Fruit fly (Drosophila melanogaster) whole organism, prepupa: ENCODE results near the gene CG10866.
A peak's percentile ranks its signal among the peaks of the same experiment; 100 is the strongest.

Source experiments
- Blimp-1 ChIP-seq: fragments of 200-800 bp; sonication (Bioruptor generic); optimal IDR thresholded peaks from 3 replicates; lab custom pipeline; 2017; ENCODE audit warnings: missing biosample characterization, missing genetic modification characterization, mild to moderate bottlenecking, moderate library complexity, missing genetic modification reagents
- CG10631 ChIP-seq: fragments of 200-800 bp; sonication (Bioruptor generic); optimal IDR thresholded peaks from 2 replicates; lab custom pipeline; 2016; ENCODE audit warnings: missing biosample characterization, missing genetic modification characterization
- CG10669 ChIP-seq: fragments of 200-800 bp; sonication (Bioruptor generic); optimal IDR thresholded peaks from 3 replicates; lab custom pipeline; 2018; ENCODE audit warnings: missing biosample characterization, mild to moderate bottlenecking, missing genetic modification characterization, moderate library complexity
- CG11294 ChIP-seq: fragments of 200-800 bp; sonication (Bioruptor generic); IDR thresholded peaks from 2 replicates; pipeline ENCODE4 v1.3.6; 2022; ENCODE audit warnings: missing biosample characterization, missing genetic modification characterization
- CG11902 ChIP-seq: fragments of 200-800 bp; sonication (Bioruptor generic); optimal IDR thresholded peaks from 3 replicates; lab custom pipeline; 2016; ENCODE audit warnings: missing biosample characterization, missing genetic modification characterization
- CG16779 ChIP-seq: fragments of 200-800 bp; sonication (Bioruptor generic); optimal IDR thresholded peaks from 3 replicates; lab custom pipeline; 2017; ENCODE audit warnings: missing biosample characterization, mild to moderate bottlenecking, missing genetic modification characterization
- CG3032 ChIP-seq: fragments of 200-800 bp; optimal IDR thresholded peaks from 2 replicates; lab custom pipeline; 2019; ENCODE audit warnings: missing biosample characterization, mild to moderate bottlenecking, missing genetic modification characterization, moderate library complexity
- CG31627 ChIP-seq: fragments of 200-800 bp; sonication (Bioruptor generic); optimal IDR thresholded peaks from 3 replicates; lab custom pipeline; 2016; ENCODE audit warnings: missing biosample characterization, missing genetic modification characterization
- CG32006 ChIP-seq: fragments of 200-800 bp; sonication (Bioruptor generic); optimal IDR thresholded peaks from 3 replicates; lab custom pipeline; 2017; ENCODE audit warnings: missing biosample characterization, mild to moderate bottlenecking, missing genetic modification characterization
- CG3919 ChIP-seq: fragments of 200-800 bp; sonication (Bioruptor generic); optimal IDR thresholded peaks from 3 replicates; lab custom pipeline; 2016; ENCODE audit warnings: missing biosample characterization, missing genetic modification characterization
- CG4318 ChIP-seq: fragments of 200-800 bp; sonication (Bioruptor generic); optimal IDR thresholded peaks from 3 replicates; lab custom pipeline; 2017; ENCODE audit warnings: missing biosample characterization, mild to moderate bottlenecking, missing genetic modification characterization
- CG6163 ChIP-seq: fragments of 200-800 bp; sonication (Bioruptor generic); IDR thresholded peaks from 3 replicates; pipeline ENCODE4 v1.3.6; 2022; ENCODE audit warnings: missing biosample characterization, missing genetic modification characterization
- CG6792 ChIP-seq: fragments of 200-800 bp; sonication (Bioruptor generic); optimal IDR thresholded peaks from 3 replicates; lab custom pipeline; 2016; ENCODE audit warnings: missing biosample characterization, missing genetic modification characterization
- CG6808 ChIP-seq: fragments of 200-800 bp; sonication (Bioruptor generic); optimal IDR thresholded peaks from 3 replicates; lab custom pipeline; 2017; ENCODE audit warnings: missing biosample characterization, missing genetic modification characterization, mild to moderate bottlenecking, moderate library complexity, missing genetic modification reagents
- CG6854 ChIP-seq: fragments of 200-800 bp; sonication (Bioruptor generic); optimal IDR thresholded peaks from 2 replicates; lab custom pipeline; 2017; ENCODE audit warnings: missing biosample characterization, mild to moderate bottlenecking, missing genetic modification characterization
- CG7368 ChIP-seq: fragments of 200-800 bp; sonication (Bioruptor generic); optimal IDR thresholded peaks from 3 replicates; lab custom pipeline; 2016; ENCODE audit warnings: missing biosample characterization, missing genetic modification characterization
- CG8119 ChIP-seq: fragments of 200-800 bp; sonication (Bioruptor generic); IDR thresholded peaks from 3 replicates; pipeline ENCODE4 v1.3.6; 2022; ENCODE audit warnings: missing biosample characterization, missing genetic modification characterization
- CG8319 ChIP-seq: fragments of 200-800 bp; sonication (Bioruptor generic); optimal IDR thresholded peaks from 3 replicates; lab custom pipeline; 2016; ENCODE audit warnings: missing biosample characterization, missing genetic modification characterization
- Eip75B ChIP-seq: fragments of 200-800 bp; sonication (Bioruptor generic); optimal IDR thresholded peaks from 3 replicates; lab custom pipeline; 2016; ENCODE audit warnings: missing biosample characterization, missing genetic modification characterization
- Eip78C ChIP-seq: fragments of 200-800 bp; sonication (Bioruptor generic); peaks from one replicate; lab custom pipeline; 2016; ENCODE audit warnings: missing biosample characterization, missing genetic modification characterization
- Eip93F ChIP-seq: fragments of 200-800 bp; sonication (Bioruptor generic); optimal IDR thresholded peaks from 2 replicates; lab custom pipeline; 2016; ENCODE audit warnings: missing biosample characterization, mild to moderate bottlenecking, missing genetic modification characterization
- Ets96B ChIP-seq: fragments of 200-800 bp; optimal IDR thresholded peaks from 2 replicates; lab custom pipeline; 2019; ENCODE audit warnings: missing biosample characterization, mild to moderate bottlenecking, missing genetic modification characterization, moderate library complexity
- Gug ChIP-seq: fragments of 200-800 bp; sonication (Bioruptor generic); IDR thresholded peaks from 2 replicates; pipeline ENCODE4 v1.3.6; 2022; ENCODE audit warnings: missing biosample characterization, missing genetic modification characterization
- Hr38 ChIP-seq: sonication (Bioruptor generic); optimal IDR thresholded peaks from 2 replicates; lab custom pipeline; 2016; ENCODE audit warnings: missing biosample characterization, missing genetic modification characterization
- Lpt ChIP-seq: fragments of 200-800 bp; sonication (Bioruptor generic); optimal IDR thresholded peaks from 3 replicates; lab custom pipeline; 2016; ENCODE audit warnings: missing biosample characterization, missing genetic modification characterization
- Met ChIP-seq: fragments of 200-800 bp; sonication (Bioruptor generic); optimal IDR thresholded peaks from 3 replicates; lab custom pipeline; 2016; ENCODE audit warnings: missing biosample characterization, missing genetic modification characterization
- OdsH ChIP-seq: fragments of 200-800 bp; sonication (Bioruptor generic); optimal IDR thresholded peaks from 3 replicates; lab custom pipeline; 2016; ENCODE audit warnings: missing biosample characterization, missing genetic modification characterization
- Smox ChIP-seq: fragments of 200-800 bp; sonication (Bioruptor generic); optimal IDR thresholded peaks from 3 replicates; lab custom pipeline; 2016; ENCODE audit warnings: missing biosample characterization, missing genetic modification characterization
- Sox102F ChIP-seq: fragments of 200-800 bp; sonication (Bioruptor generic); optimal IDR thresholded peaks from 2 replicates; lab custom pipeline; 2016; ENCODE audit warnings: missing biosample characterization, mild to moderate bottlenecking, missing genetic modification characterization
- Sox14 ChIP-seq: fragments of 200-800 bp; sonication (Bioruptor generic); optimal IDR thresholded peaks from 3 replicates; lab custom pipeline; 2016; ENCODE audit warnings: missing biosample characterization, missing genetic modification characterization
- achi ChIP-seq: fragments of 200-800 bp; sonication (Bioruptor generic); optimal IDR thresholded peaks from 3 replicates; lab custom pipeline; 2016; ENCODE audit warnings: missing biosample characterization, missing genetic modification characterization
- cyc ChIP-seq: fragments of 200-800 bp; sonication (Bioruptor generic); optimal IDR thresholded peaks from 3 replicates; lab custom pipeline; 2016; ENCODE audit warnings: missing biosample characterization, missing genetic modification characterization
- dac ChIP-seq: fragments of 200-800 bp; sonication (Bioruptor generic); optimal IDR thresholded peaks from 2 replicates; lab custom pipeline; 2017; ENCODE audit warnings: missing biosample characterization, mild to moderate bottlenecking, missing genetic modification characterization
- dsx ChIP-seq: fragments of 200-800 bp; optimal IDR thresholded peaks from 3 replicates; lab custom pipeline; 2019; ENCODE audit warnings: missing biosample characterization, mild to moderate bottlenecking, missing genetic modification characterization, moderate library complexity; ENCODE audit not compliant: poor library complexity, severe bottlenecking
- eg ChIP-seq: fragments of 200-800 bp; sonication (Bioruptor generic); IDR thresholded peaks from 3 replicates; pipeline ENCODE4 v1.3.6; 2022; ENCODE audit warnings: missing biosample characterization, missing genetic modification characterization
- esn ChIP-seq: fragments of 200-800 bp; sonication (Bioruptor generic); optimal IDR thresholded peaks from 2 replicates; lab custom pipeline; 2016; ENCODE audit warnings: missing biosample characterization, mild to moderate bottlenecking, missing genetic modification characterization, moderate library complexity
- fkh ChIP-seq: fragments of 200-800 bp; sonication (Bioruptor generic); optimal IDR thresholded peaks from 3 replicates; lab custom pipeline; 2017; ENCODE audit warnings: missing biosample characterization, mild to moderate bottlenecking, missing genetic modification characterization, moderate library complexity
- lz ChIP-seq: fragments of 200-800 bp; sonication (Bioruptor generic); optimal IDR thresholded peaks from 3 replicates; lab custom pipeline; 2016; ENCODE audit warnings: missing biosample characterization, missing genetic modification characterization
- net ChIP-seq: fragments of 200-800 bp; sonication (Bioruptor generic); optimal IDR thresholded peaks from 3 replicates; lab custom pipeline; 2016; ENCODE audit warnings: missing biosample characterization, missing genetic modification characterization
- salr ChIP-seq, 2 experiments: fragments of 200-800 bp; sonication (Bioruptor generic); optimal IDR thresholded peaks; 3 replicates each; lab custom pipeline; 2016 to 2018; ENCODE audit warnings: missing biosample characterization in 2 of 2, missing genetic modification characterization in 2 of 2, mild to moderate bottlenecking in 1 of 2
- spab ChIP-seq: fragments of 200-800 bp; sonication (Bioruptor generic); optimal IDR thresholded peaks from 2 replicates; lab custom pipeline; 2017; ENCODE audit warnings: missing biosample characterization, mild to moderate bottlenecking, missing genetic modification characterization, missing genetic modification reagents
- ss ChIP-seq, 2 experiments: fragments of 200-800 bp; sonication (Bioruptor generic); optimal IDR thresholded peaks; 2 replicates in 1 of 2; 3 replicates in 1 of 2; lab custom pipeline; 2017 to 2018; ENCODE audit warnings: mild to moderate bottlenecking in 2 of 2, missing biosample characterization in 2 of 2, missing genetic modification characterization in 2 of 2, moderate library complexity in 1 of 2
- svp ChIP-seq: fragments of 200-800 bp; sonication (Bioruptor generic); peaks from one replicate; lab custom pipeline; 2016; ENCODE audit warnings: missing biosample characterization, missing genetic modification characterization
- topi ChIP-seq: fragments of 200-800 bp; sonication (Bioruptor generic); optimal IDR thresholded peaks from 3 replicates; lab custom pipeline; 2016; ENCODE audit warnings: missing biosample characterization, missing genetic modification characterization
- vri ChIP-seq: fragments of 200-800 bp; sonication (Bioruptor generic); optimal IDR thresholded peaks from 3 replicates; lab custom pipeline; 2016; ENCODE audit warnings: missing biosample characterization, mild to moderate bottlenecking, missing genetic modification characterization

Gene CG10866

DNA sequence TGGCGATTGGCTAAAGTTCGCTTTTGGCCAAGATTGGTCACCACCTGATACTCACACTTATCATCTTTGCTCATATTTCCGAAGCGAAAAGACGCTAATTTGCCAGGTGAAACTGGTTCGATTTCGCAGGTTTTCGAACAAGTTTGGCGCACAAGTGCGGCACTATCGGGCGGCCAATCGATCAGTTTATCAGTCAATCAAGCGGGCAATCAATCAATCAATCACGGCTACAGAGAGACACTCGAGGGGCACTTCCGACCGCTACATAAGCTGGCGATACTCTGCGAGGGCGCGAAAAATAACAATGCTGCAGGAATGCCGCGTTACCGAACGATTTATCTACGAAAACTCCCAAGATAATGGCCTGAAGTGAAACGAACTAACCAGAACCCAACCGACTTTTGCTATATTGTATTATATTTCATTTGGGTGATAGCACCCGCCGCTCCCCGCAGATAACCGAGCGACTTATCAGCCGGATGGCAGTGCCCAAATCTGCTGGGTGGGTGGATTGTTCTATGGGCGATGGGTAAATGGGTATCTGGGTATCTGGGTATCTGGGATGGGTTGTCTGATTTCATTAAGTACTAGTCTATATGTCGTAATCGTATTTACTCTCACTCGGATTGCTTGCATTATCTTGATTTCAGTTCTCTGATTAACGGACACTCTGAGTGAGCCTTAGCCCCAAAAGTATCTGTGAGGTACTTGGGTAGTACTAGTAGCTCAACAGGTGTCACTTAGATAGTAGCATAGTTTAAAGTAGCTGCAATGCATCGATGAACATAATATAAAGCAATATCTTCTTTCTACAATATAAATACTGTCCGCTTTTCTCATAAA, 8.6 kb downstream of the CG10866 start:
- TF ChIP-seq CG6792 (GFP tag; lab: Kevin White, UChicago) = no peak
- no peak for TF ChIP-seq cyc (GFP tag; lab: Kevin White, UChicago)
- no peak for TF ChIP-seq Ets96B (tag; lab: Kevin White, UChicago)
- no peak for TF ChIP-seq Blimp-1 (GFP tag; lab: Kevin White, UChicago)
- TF ChIP-seq vri (GFP tag; lab: Kevin White, UChicago) = peak; percentile 85
- TF ChIP-seq Eip78C (GFP tag; lab: Kevin White, UChicago) = peak; percentile 24

DNA sequence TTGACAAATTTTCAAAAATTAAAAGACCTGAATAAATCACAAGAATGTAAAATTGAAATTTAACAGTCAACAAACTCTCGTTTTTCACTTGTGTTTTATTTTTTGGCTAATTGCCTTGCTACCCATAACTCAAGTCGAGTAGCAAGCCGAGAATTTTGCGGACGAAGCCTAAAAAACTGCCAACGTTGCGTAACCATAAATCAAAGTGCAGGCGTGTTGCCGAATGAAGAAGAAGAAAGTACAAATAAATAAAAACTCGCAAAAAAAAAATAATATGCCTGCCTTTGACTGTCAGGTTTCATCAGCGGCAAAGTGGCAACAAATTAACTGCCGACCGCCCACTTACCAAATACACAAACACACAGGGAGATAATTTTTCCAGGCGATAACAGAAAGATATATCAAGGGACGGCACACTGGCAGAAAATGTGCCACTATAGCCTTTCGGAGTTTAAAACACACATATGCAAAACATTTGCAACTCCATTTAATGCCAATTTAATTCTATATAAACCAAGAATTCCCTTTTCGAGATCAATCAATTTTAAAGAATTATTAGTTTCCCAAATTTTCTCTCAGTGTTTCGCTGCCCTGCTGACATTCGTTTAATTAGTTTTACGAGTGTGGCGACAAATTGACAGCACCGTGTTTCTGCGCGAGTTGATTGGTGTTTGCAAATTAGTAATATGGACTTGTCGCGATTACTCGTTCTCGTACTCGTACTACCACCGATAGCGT, 9.4 kb downstream of the CG10866 start:
- peak; percentile 55 for TF ChIP-seq fkh (GFP tag; lab: Kevin White, UChicago)
- peak; percentile 80 for TF ChIP-seq eg
- TF ChIP-seq ss (GFP tag; optimal IDR thresholded peaks at IDR 0.05; lab: Kevin White, UChicago) = peak in 1 of 2 experiments; percentile 35
- TF ChIP-seq Eip75B (GFP tag; lab: Kevin White, UChicago) = peak; percentile 74
- TF ChIP-seq net (GFP tag; lab: Kevin White, UChicago) = peak; percentile 80
- peak; percentile 90 for TF ChIP-seq Sox14 (GFP tag; lab: Kevin White, UChicago)
- TF ChIP-seq CG7368 (GFP tag; lab: Kevin White, UChicago) = peak; percentile 73
- peak; percentile 80 for TF ChIP-seq CG3919 (GFP tag; lab: Kevin White, UChicago)
- peak; percentile 16 for TF ChIP-seq CG16779 (tag; lab: Kevin White, UChicago)
- TF ChIP-seq Met (GFP tag; lab: Kevin White, UChicago) = peak; percentile 93
- peak; percentile 70 for TF ChIP-seq Gug (GFP tag; lab: Robert Waterston, UW)
- TF ChIP-seq Eip78C (GFP tag; lab: Kevin White, UChicago) = peak; percentile 93
- TF ChIP-seq Ets96B (tag; lab: Kevin White, UChicago) = peak; percentile 55
- peak; percentile 82 for TF ChIP-seq CG8119
- TF ChIP-seq vri (GFP tag; lab: Kevin White, UChicago) = peak; percentile 92
- peak; percentile 60 for TF ChIP-seq CG10669 (GFP tag; lab: Kevin White, UChicago)
- TF ChIP-seq CG4318 = peak; percentile 55
- TF ChIP-seq Sox102F (GFP tag; lab: Kevin White, UChicago) = peak; percentile 91
- TF ChIP-seq Hr38 (GFP tag; lab: Kevin White, UChicago) = no peak
- no peak for TF ChIP-seq CG6854
- TF ChIP-seq CG31627 = peak; percentile 95
- peak; percentile 60 for TF ChIP-seq dsx (GFP tag; lab: Kevin White, UChicago)
- TF ChIP-seq CG6808 (GFP tag; lab: Kevin White, UChicago) = peak; percentile 29
- peak; percentile 86 for TF ChIP-seq topi (GFP tag; lab: Kevin White, UChicago)
- TF ChIP-seq svp (GFP tag; lab: Kevin White, UChicago) = peak; percentile 96
- no peak for TF ChIP-seq CG3032 (tag; lab: Kevin White, UChicago)
- TF ChIP-seq CG6792 (GFP tag; lab: Kevin White, UChicago) = peak; percentile 85
- TF ChIP-seq salr (GFP tag; optimal IDR thresholded peaks at IDR 0.05; lab: Kevin White, UChicago) = peak; percentile 51 to 62
- peak; percentile 53 for TF ChIP-seq Lpt
- TF ChIP-seq dac (GFP tag; lab: Kevin White, UChicago) = no peak
- peak; percentile 27 for TF ChIP-seq spab
- peak; percentile 75 for TF ChIP-seq CG32006 (GFP tag; lab: Kevin White, UChicago)
- peak; percentile 69 for TF ChIP-seq Eip93F (GFP tag; lab: Kevin White, UChicago)
- TF ChIP-seq CG6163 (GFP tag; lab: Robert Waterston, UW) = peak; percentile 90
- peak; percentile 85 for TF ChIP-seq lz
- peak; percentile 86 for TF ChIP-seq OdsH (GFP tag; lab: Kevin White, UChicago)
- peak; percentile 83 for TF ChIP-seq CG11902
- TF ChIP-seq achi (GFP tag; lab: Kevin White, UChicago) = peak; percentile 84
- peak; percentile 63 for TF ChIP-seq Blimp-1 (GFP tag; lab: Kevin White, UChicago)
- TF ChIP-seq cyc (GFP tag; lab: Kevin White, UChicago) = peak; percentile 89
- TF ChIP-seq Smox (GFP tag; lab: Kevin White, UChicago) = peak; percentile 90
- peak; percentile 37; the same call in 1 of the 2 replicates for TF ChIP-seq CG11294 (GFP tag; lab: Robert Waterston, UW)
- peak; percentile 71 for TF ChIP-seq CG8319
- TF ChIP-seq CG10631 (GFP tag; lab: Kevin White, UChicago) = peak; percentile 68
- peak; percentile 92 for TF ChIP-seq esn (GFP tag; lab: Kevin White, UChicago)
